Worm (Caenorhabditis elegans) whole organism, L4/young adult: ENCODE data around the gene cec-7.

Source experiments
- W03F9.2 ChIP-seq: fragments of 150-350 bp; optimal IDR thresholded peaks from 2 replicates; lab custom pipeline; 2014; ENCODE audit warnings: missing biosample characterization, missing genetic modification characterization
- dao-5 ChIP-seq: sonication (generic microtip); optimal IDR thresholded peaks from 2 replicates; lab custom pipeline; 2016; ENCODE audit warnings: missing genotype, missing genetic modification characterization, moderate library complexity, missing compliant biosample characterization
- him-1 ChIP-seq: sonication (generic microtip); optimal IDR thresholded peaks from 2 replicates; lab custom pipeline; 2016; ENCODE audit warnings: missing genotype, missing genetic modification reagents, missing genetic modification characterization, missing compliant biosample characterization

Gene cec-7

DNA sequence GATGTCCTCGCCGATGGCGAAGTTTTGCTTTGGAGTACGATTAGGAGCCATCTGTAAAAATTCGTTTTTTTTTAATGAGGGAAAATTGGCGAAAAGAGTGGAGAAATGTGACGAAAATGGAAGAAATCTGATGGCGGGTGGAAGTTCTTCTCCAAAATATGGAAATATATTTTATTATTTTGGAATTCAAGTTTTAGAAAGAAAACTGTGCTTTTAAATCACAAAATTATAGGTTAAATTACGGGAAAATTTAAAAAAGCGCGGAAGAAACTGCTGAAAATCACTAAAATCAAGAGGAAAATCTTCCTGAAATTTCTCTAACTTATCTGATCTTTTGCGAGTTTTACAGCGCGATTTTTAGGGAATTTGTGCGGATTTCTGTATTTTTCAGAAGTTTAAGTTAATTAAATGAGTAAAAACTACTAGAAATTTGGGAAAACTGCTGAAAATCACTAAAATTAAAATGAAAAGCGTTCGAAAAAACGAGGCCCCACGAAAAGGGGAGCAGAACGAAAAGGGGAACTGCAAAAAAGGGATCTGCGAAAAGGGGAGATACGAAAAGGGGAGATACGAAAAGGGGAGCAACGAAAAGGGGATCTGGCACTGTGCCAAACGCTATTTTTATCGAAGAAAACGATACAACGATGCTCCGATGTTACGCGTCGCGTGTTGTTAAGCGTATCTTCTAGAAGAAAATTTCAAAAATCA, at the start of gene cec-7, which contains the start of gene enu-3.5:
cec-7 (minus strand) TSS at position 51 of the 708 bp plus-strand sequence.
enu-3.5 (plus strand) TSS at position 670 of the 708 bp plus-strand sequence.
- TF ChIP-seq W03F9.2 (tag; lab: Kevin White, UChicago) (no peak), him-1 (tag; lab: Kevin White, UChicago) (no peak), dao-5 (tag; lab: Kevin White, UChicago) (no peak)

DNA sequence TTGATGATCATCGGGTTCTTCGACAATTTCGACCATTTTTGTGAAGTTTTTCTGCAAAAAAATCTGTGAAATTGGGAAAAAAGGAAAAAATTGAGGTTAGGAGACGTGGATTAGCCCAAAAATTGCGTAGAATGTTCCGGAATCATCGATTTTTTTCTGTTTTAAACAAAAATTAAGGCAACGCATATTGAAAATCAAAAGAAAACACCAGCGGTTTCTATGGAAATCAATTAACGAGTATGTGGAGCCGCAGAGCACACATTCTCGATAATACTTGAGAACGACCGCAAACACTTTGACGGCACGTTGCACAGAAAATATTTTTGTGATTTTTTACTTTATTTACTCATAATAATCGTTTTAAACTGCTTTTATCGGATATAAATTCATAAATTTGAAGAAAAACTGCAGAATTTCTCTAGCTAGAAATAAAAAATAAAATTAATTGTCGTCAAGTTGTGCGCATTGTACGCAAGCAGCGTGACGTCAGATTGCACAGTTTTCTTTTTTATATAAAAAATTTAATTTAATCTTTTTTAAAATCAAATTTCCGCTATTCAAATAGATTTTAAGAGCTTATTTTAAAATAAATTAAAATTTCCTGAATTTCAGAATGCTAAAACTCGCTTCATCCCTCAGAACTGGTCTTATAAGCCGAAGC, 48.7 kb upstream of the cec-7 start, which contains the start of the genes npp-25 and mrps-10:
npp-25 (minus strand) TSS at position 51 of the 661 bp plus-strand sequence.
mrps-10 (plus strand) TSS at position 611 of the 661 bp plus-strand sequence.
- no peak for TF ChIP-seq him-1 (tag; lab: Kevin White, UChicago)

ce11 chrIII:12920810-12921209, 43.4 kb upstream of the cec-7 start:
- TF ChIP-seq him-1 (tag; lab: Kevin White, UChicago) (no peak), W03F9.2 (tag; lab: Kevin White, UChicago) (no peak), dao-5 (tag; lab: Kevin White, UChicago) (no peak)

DNA sequence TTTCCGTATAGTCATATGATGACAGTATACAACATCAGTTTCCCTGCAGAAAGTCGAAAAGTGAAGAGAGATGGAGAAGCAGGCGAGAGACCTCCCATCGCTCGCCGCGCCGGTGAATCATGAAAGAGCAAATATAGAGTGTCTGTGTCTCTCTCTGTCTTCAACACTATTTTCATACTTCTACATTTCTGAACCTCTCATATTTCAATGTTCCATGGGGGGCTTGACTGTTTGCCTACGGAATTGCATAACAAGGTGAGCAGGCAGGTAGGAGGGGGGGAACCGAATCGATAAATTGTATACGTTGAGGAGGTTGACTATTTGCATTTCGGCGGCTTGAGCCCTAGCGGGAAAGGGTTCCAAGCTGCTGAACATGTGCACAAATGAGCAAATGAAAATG, 42.5 kb upstream of the cec-7 start:
- TF ChIP-seq him-1 (tag; lab: Kevin White, UChicago) (no peak), dao-5 (tag; lab: Kevin White, UChicago) (no peak), W03F9.2 (tag; lab: Kevin White, UChicago) (no peak)

- TF ChIP-seq dao-5 (tag; lab: Kevin White, UChicago) (no peak), W03F9.2 (tag; lab: Kevin White, UChicago) (no peak), him-1 (tag; lab: Kevin White, UChicago) (no peak)
These were observed 41.2 kb upstream of the cec-7 start, which contains the start of gene Y37D8A.16 for ce11 chrIII:12918575-12918974. Gene Y37D8A.16 (minus strand): TSS chrIII:12918675.

DNA sequence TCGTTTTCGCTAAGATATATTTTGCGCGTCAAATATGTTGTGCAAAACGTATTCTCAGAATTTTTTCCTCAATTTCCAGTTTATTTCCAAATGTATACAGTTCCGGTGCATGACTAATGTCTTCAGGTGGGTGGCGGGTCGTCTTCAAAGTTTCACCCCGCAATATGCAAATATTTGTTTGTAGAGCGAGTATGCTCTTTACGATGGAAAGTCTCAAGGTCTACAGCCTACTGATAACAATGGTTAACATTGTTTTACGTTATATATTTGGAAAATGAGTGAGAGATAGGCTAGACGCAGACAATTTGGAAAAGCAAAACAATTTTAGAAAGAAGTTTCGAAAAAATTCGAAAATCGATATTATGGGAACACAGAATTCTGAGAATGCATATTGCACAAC, 40.5 kb upstream of the cec-7 start:
- TF ChIP-seq him-1 (tag; lab: Kevin White, UChicago), result no peak
- TF ChIP-seq dao-5 (tag; lab: Kevin White, UChicago), result no peak
- TF ChIP-seq W03F9.2 (tag; lab: Kevin White, UChicago), result no peak

- TF ChIP-seq him-1 (tag; lab: Kevin White, UChicago) (no peak), dao-5 (tag; lab: Kevin White, UChicago) (no peak), W03F9.2 (tag; lab: Kevin White, UChicago) (no peak)
These were observed 39.1 kb upstream of the cec-7 start for ce11 chrIII:12916459-12916858.

DNA sequence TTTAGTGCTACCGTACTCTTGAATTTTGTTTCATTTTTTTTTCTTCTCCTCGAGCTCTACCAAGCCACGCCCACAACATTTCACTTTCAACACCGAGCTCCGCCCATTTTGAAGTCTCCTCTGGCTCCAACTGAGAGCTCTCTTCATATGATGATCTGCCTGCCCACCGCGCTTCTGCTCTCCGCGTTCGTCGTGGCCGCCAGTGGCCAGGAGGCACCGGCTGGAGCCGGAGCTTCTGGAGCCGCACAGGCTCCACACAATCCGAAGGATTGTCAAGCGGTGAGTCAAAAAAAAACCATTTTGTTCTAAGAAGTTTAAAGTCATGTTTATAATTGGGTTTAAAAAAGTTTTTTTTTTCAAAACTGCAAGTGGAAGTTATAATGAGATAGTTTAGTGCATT, 33.0 kb upstream of the cec-7 start, which contains the start of gene flp-14:
flp-14 (plus strand) TSS at position 146 of the 400 bp plus-strand sequence.
- TF ChIP-seq W03F9.2 (tag; lab: Kevin White, UChicago) (no peak), dao-5 (tag; lab: Kevin White, UChicago) (no peak), him-1 (tag; lab: Kevin White, UChicago) (no peak)

DNA sequence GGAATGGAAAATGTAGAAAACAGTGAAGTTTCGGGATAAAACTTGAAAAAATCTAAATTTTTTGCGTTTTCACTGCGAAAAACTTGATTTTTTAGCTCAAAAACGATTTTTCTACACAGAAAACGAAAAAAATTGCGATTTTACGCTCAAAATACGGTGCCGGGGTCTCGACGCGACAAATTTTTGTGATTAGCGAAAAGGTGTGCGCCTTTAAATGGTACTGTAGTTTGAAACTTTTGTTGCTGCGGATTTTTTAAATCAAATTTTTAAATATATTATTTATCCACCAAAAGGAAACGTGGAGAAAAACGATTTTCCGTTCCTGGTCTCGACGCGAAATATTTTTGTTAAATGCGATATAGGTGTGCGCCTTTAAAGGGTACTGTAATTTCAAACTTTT, 29.8 kb upstream of the cec-7 start:
- TF ChIP-seq dao-5 (tag; lab: Kevin White, UChicago) (no peak), him-1 (tag; lab: Kevin White, UChicago) (no peak), W03F9.2 (tag; lab: Kevin White, UChicago) (no peak)

DNA sequence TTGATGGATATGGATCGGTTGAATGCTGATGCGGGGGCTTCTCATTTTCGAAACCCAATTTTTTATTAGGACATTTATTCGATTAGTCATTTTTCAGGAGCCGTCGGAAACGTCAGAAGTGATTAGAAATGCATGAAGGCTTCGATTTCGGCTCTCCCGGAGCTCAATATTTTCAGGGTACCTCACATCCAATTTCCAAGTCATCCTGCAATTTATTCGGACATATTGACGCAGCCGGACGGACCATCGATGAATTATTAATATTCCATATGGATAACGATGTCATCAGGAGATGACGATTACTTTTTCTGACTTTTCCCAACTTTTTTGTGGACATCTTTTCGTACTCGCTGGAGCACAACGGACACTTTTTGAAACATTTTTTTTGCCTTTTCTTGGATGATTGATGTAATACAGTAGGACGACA, 29.2 kb upstream of the cec-7 start:
- TF ChIP-seq him-1 (tag; lab: Kevin White, UChicago) (no peak), W03F9.2 (tag; lab: Kevin White, UChicago) (no peak), dao-5 (tag; lab: Kevin White, UChicago) (no peak)

DNA sequence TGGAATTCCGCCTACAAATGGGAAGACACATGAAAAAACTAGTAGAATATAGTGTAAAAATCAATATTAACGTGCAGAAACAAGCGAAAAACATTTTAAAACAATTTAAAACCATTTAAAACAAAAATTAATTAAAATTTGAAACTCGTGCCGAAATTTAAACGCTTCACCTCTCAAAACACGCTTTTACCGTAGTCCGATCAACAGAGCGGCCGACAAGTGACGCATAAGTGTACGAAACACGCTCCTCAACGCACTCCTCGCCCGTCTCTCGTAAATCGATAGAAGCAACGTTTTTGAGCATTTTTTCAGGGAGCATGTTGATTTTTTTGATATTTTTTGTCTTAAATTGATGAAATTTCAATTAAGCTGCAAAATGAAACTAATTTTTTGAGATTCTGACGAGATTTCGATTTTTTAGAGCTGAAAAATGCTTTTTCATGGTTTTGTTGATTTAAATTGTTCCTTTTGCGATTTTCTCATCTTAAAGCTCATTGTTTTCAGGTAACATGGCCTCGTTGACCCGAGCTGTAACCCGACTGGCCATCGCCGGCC, 27.7 kb upstream of the cec-7 start, which contains the start of gene cox-5A:
cox-5A (plus strand) TSS at position 505 of the 555 bp plus-strand sequence.
- peak; percentile 98 for TF ChIP-seq him-1 (tag; lab: Kevin White, UChicago)
- TF ChIP-seq dao-5 (tag; lab: Kevin White, UChicago), result no peak
- peak; percentile 99 for TF ChIP-seq W03F9.2 (tag; lab: Kevin White, UChicago)

ce11 chrIII:12904052-12904451, 26.7 kb upstream of the cec-7 start:
- no peak for TF ChIP-seq him-1 (tag; lab: Kevin White, UChicago)
- no peak for TF ChIP-seq dao-5 (tag; lab: Kevin White, UChicago)
- no peak for TF ChIP-seq W03F9.2 (tag; lab: Kevin White, UChicago)

- no peak for TF ChIP-seq dao-5 (tag; lab: Kevin White, UChicago)
- TF ChIP-seq him-1 (tag; lab: Kevin White, UChicago), result no peak
- TF ChIP-seq W03F9.2 (tag; lab: Kevin White, UChicago), result no peak
These were observed 16.8 kb upstream of the cec-7 start for ce11 chrIII:12894207-12894606.
